Worm (Caenorhabditis elegans): ENCODE results near the gene klp-7.

Gene klp-7

DNA sequence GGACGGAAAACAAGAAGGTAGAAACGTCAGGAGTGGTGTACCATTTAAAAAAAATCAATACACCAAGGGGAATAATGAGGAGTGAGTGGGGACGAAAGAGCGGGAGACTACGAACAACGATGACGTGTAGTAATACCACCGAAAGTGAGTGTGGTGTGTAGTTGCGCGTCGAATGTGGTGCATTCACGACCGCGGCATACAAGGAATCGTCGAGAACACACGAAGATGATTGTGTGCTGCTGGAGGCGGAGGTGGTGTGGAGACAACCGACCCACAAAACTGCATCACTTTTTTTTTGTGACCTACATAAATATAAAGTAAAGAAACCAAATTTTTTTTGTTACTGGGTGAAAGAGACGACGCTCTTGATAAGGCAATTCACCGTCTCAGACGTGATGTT lies 12.6 kb downstream of the klp-7 start (continued):
- TF ChIP-seq F49E8.2 (tag; optimal IDR thresholded peaks at IDR 0.05; ENCODE audit: borderline replicate concordance) = no peak
- TF ChIP-seq jun-1 (tag; optimal IDR thresholded peaks at IDR 0.05) = no peak
- TF ChIP-seq ceh-28 (tag; optimal IDR thresholded peaks at IDR 0.05) = no peak
- no peak for TF ChIP-seq ces-1 (GFP tag; optimal IDR thresholded peaks at IDR 0.05)
- no peak for TF ChIP-seq vab-7 (GFP tag; IDR thresholded peaks at IDR 0.05)
- no peak for TF ChIP-seq madf-9 (GFP tag; conservative IDR thresholded peaks at IDR 0.05)
- TF ChIP-seq fkh-10 (GFP tag; optimal IDR thresholded peaks at IDR 0.05) = no peak
- TF ChIP-seq Y48G9A.11 (GFP tag; IDR thresholded peaks at IDR 0.05) = no peak
- no peak for TF ChIP-seq nhr-10 (tag; optimal IDR thresholded peaks at IDR 0.05)
- TF ChIP-seq ceh-20 (GFP tag; IDR thresholded peaks at IDR 0.05) = 0 out of 2 replicates have a peak, but pooled peaks have one; percentile 35
- TF ChIP-seq tra-1 (GFP tag; IDR thresholded peaks at IDR 0.05) = 0 out of 2 replicates have a peak, but pooled peaks have one; percentile 37
- TF ChIP-seq aha-1 (tag) = peak; percentile 93
- no peak for TF ChIP-seq lin-29 (GFP tag; IDR thresholded peaks at IDR 0.05)
- no peak for TF ChIP-seq ZK337.2 (GFP tag; IDR thresholded peaks at IDR 0.05)
- TF ChIP-seq ctbp-1 (GFP tag; IDR thresholded peaks at IDR 0.05) = peak; percentile 62; the same call in 1 of the 2 replicates
- peak; percentile 40 for TF ChIP-seq nhr-6 (tag; optimal IDR thresholded peaks at IDR 0.05)
- no peak for TF ChIP-seq duxl-1 (tag; optimal IDR thresholded peaks at IDR 0.05; ENCODE audit: poor library complexity)
- no peak for TF ChIP-seq lin-15B (tag; optimal IDR thresholded peaks at IDR 0.05)
- TF ChIP-seq Y5F2A.4 (GFP tag; optimal IDR thresholded peaks at IDR 0.05) = no peak
- TF ChIP-seq hmg-1.1 (GFP tag; IDR thresholded peaks at IDR 0.05) = peak; percentile 52
- no peak for TF ChIP-seq nhr-48 (tag; optimal IDR thresholded peaks at IDR 0.05)
- peak; percentile 58 for TF ChIP-seq hlh-30 (tag; optimal IDR thresholded peaks at IDR 0.05; ENCODE audit: insufficient read depth)
- no peak for TF ChIP-seq dmd-8 (GFP tag; IDR thresholded peaks at IDR 0.05)
- TF ChIP-seq F37D6.2 (tag; optimal IDR thresholded peaks at IDR 0.05) = no peak
- peak; percentile 63 to 76 for TF ChIP-seq lsy-2 (tag; optimal IDR thresholded peaks at IDR 0.05)
- peak; percentile 57; the same call in 1 of the 2 replicates for TF ChIP-seq dmd-9 (GFP tag; IDR thresholded peaks at IDR 0.05)
- TF ChIP-seq skn-1 (tag; optimal IDR thresholded peaks at IDR 0.05) = no peak
- TF ChIP-seq rbr-2 (tag; optimal IDR thresholded peaks at IDR 0.05) = peak; percentile 70
- TF ChIP-seq snpc-1.2 (GFP tag; IDR thresholded peaks at IDR 0.05) = no peak
- 0 out of 2 replicates have a peak, but pooled peaks have one; percentile 53 for TF ChIP-seq zfp-3 (GFP tag; conservative IDR thresholded peaks at IDR 0.05)
- no peak for TF ChIP-seq lir-3 (tag; optimal IDR thresholded peaks at IDR 0.05)
- TF ChIP-seq Y75B8A.6 (GFP tag; IDR thresholded peaks at IDR 0.05) = no peak
- peak; percentile 51; the same call in 1 of the 2 replicates for TF ChIP-seq lim-7 (GFP tag; IDR thresholded peaks at IDR 0.05)
- TF ChIP-seq mxl-2 (GFP tag; conservative IDR thresholded peaks at IDR 0.05) = no peak
- TF ChIP-seq pha-4 (GFP tag; IDR thresholded peaks at IDR 0.05) = no peak
- TF ChIP-seq pha-4 (tag; optimal IDR thresholded peaks at IDR 0.05) = peak; percentile 36
- TF ChIP-seq nhr-42 (GFP tag; IDR thresholded peaks at IDR 0.05) = 0 out of 2 replicates have a peak, but pooled peaks have one; percentile 25
- TF ChIP-seq hlh-11 (tag; optimal IDR thresholded peaks at IDR 0.05) = peak; percentile 82
- TF ChIP-seq ceh-32 (tag; optimal IDR thresholded peaks at IDR 0.05; ENCODE audit: poor library complexity) = no peak
- TF ChIP-seq mes-2 (tag; optimal IDR thresholded peaks at IDR 0.05; ENCODE audit: poor library complexity, severe bottlenecking) = peak; percentile 85
- no peak for TF ChIP-seq zfp-2 (tag; optimal IDR thresholded peaks at IDR 0.05)
- no peak for TF ChIP-seq lin-39 (tag; optimal IDR thresholded peaks at IDR 0.05)
- no peak for TF ChIP-seq attf-4 (tag; optimal IDR thresholded peaks at IDR 0.05)
- no peak for TF ChIP-seq ceh-62 (tag; optimal IDR thresholded peaks at IDR 0.05)
- peak; percentile 60 for TF ChIP-seq sdz-12 (GFP tag; optimal IDR thresholded peaks at IDR 0.05)
- no peak for TF ChIP-seq daf-16 (GFP tag; optimal IDR thresholded peaks at IDR 0.05)
- peak; percentile 21 for TF ChIP-seq daf-16 (tag; optimal IDR thresholded peaks at IDR 0.05)
- TF ChIP-seq unc-62 (GFP tag; optimal IDR thresholded peaks at IDR 0.05 in 1 of 2) = peak in 1 of 2 experiments; percentile 17
- TF ChIP-seq unc-62 (tag; optimal IDR thresholded peaks at IDR 0.05) = no peak
- no peak for TF ChIP-seq F10B5.3 (tag; optimal IDR thresholded peaks at IDR 0.05)
- no peak for TF ChIP-seq spr-1 (tag; optimal IDR thresholded peaks at IDR 0.05)
- TF ChIP-seq ztf-11 (tag; optimal IDR thresholded peaks at IDR 0.05) = no peak
